Worm (Caenorhabditis elegans) whole organism, L2 larva: ENCODE results near the gene K07D4.4.

ENCODE experiments used
- C34F6.9 ChIP-seq: fragments of 150-350 bp; optimal IDR thresholded peaks from 2 replicates; lab custom pipeline; 2014; ENCODE audit warnings: missing biosample characterization, missing genetic modification characterization
- F13H6.1 ChIP-seq: sonication (generic microtip); optimal IDR thresholded peaks from 2 replicates; lab custom pipeline; 2016; ENCODE audit warnings: missing genetic modification characterization, missing compliant biosample characterization
- Y55F3AM.14 ChIP-seq: fragments of 200-800 bp; sonication (Bioruptor generic); optimal IDR thresholded peaks from 2 replicates; lab custom pipeline; 2018; ENCODE audit warnings: mild to moderate bottlenecking, missing genetic modification characterization, missing compliant biosample characterization
- ZK546.5 ChIP-seq: sonication (generic microtip); optimal IDR thresholded peaks from 2 replicates; lab custom pipeline; 2017; ENCODE audit warnings: missing biosample characterization, missing genetic modification characterization
- blmp-1 ChIP-seq: sonication (generic microtip); optimal IDR thresholded peaks from 2 replicates; lab custom pipeline; 2017; ENCODE audit warnings: missing genetic modification characterization, mild to moderate bottlenecking, missing compliant biosample characterization, antibody characterized with exemption, moderate library complexity; ENCODE audit not compliant: insufficient read depth
- ceh-82 ChIP-seq: fragments of 150-350 bp; optimal IDR thresholded peaks from 2 replicates; lab custom pipeline; 2014; ENCODE audit warnings: missing biosample characterization, missing genetic modification characterization
- crh-2 ChIP-seq: sonication (generic microtip); optimal IDR thresholded peaks from 2 replicates; lab custom pipeline; 2017; ENCODE audit warnings: missing biosample characterization, missing genetic modification characterization
- dmd-4 ChIP-seq: sonication (generic microtip); optimal IDR thresholded peaks from 2 replicates; lab custom pipeline; 2017; ENCODE audit warnings: missing biosample characterization, missing genetic modification characterization
- egl-27 ChIP-seq: sonication (generic microtip); optimal IDR thresholded peaks from 3 replicates; lab custom pipeline; 2017; ENCODE audit warnings: missing biosample characterization, missing genetic modification reagents, missing genetic modification characterization
- elt-1 ChIP-seq: fragments of 150-350 bp; optimal IDR thresholded peaks from 2 replicates; lab custom pipeline; 2014; ENCODE audit warnings: missing biosample characterization, missing genetic modification characterization
- fos-1 ChIP-seq: fragments of 150-350 bp; optimal IDR thresholded peaks from 2 replicates; lab custom pipeline; 2014; ENCODE audit warnings: missing biosample characterization, missing genetic modification characterization
- gmeb-1 ChIP-seq: fragments of 150-350 bp; optimal IDR thresholded peaks from 2 replicates; lab custom pipeline; 2014; ENCODE audit warnings: missing biosample characterization, missing genetic modification characterization
- lin-13 ChIP-seq: fragments of 150-350 bp; optimal IDR thresholded peaks from 2 replicates; lab custom pipeline; 2014; ENCODE audit warnings: missing biosample characterization, missing genetic modification reagents, missing genetic modification characterization
- lin-39 ChIP-seq: fragments of 150-350 bp; optimal IDR thresholded peaks from 2 replicates; lab custom pipeline; 2014; ENCODE audit warnings: missing biosample characterization, missing genetic modification reagents, missing genetic modification characterization
- lsy-2 ChIP-seq, 2 experiments: fragments of 150-350 bp in 1 of 2; sonication (generic microtip) in 1 of 2; optimal IDR thresholded peaks; 2 replicates each; lab custom pipeline; 2014 to 2017; ENCODE audit warnings: missing biosample characterization in 2 of 2, missing genetic modification characterization in 2 of 2
- mab-5 ChIP-seq: fragments of 150-350 bp; optimal IDR thresholded peaks from 2 replicates; lab custom pipeline; 2014; ENCODE audit warnings: missing biosample characterization, missing genetic modification characterization
- mbf-1 ChIP-seq: sonication (generic microtip); optimal IDR thresholded peaks from 2 replicates; lab custom pipeline; 2017; ENCODE audit warnings: missing biosample characterization, missing genetic modification characterization
- mdl-1 ChIP-seq, 2 experiments: fragments of 150-350 bp in 1 of 2; sonication (generic microtip) in 1 of 2; optimal IDR thresholded peaks; 2 replicates each; lab custom pipeline; 2017; ENCODE audit warnings: missing biosample characterization in 2 of 2, missing genetic modification characterization in 2 of 2
- nhr-10 ChIP-seq: sonication (generic microtip); optimal IDR thresholded peaks from 2 replicates; lab custom pipeline; 2017; ENCODE audit warnings: missing biosample characterization, missing genetic modification characterization
- nhr-129 ChIP-seq: fragments of 150-350 bp; optimal IDR thresholded peaks from 2 replicates; lab custom pipeline; 2014; ENCODE audit warnings: missing biosample characterization, missing genetic modification characterization
- nhr-21 ChIP-seq: fragments of 150-350 bp; optimal IDR thresholded peaks from 2 replicates; lab custom pipeline; 2014; ENCODE audit warnings: missing biosample characterization, missing genetic modification characterization
- nhr-23 ChIP-seq: fragments of 150-350 bp; optimal IDR thresholded peaks from 2 replicates; lab custom pipeline; 2014; ENCODE audit warnings: missing biosample characterization, missing genetic modification reagents, missing genetic modification characterization
- nhr-25 ChIP-seq: fragments of 150-350 bp; sonication (generic microtip); optimal IDR thresholded peaks from 3 replicates; lab custom pipeline; 2014; ENCODE audit warnings: missing biosample characterization, missing genetic modification characterization
- nhr-6 ChIP-seq: fragments of 150-350 bp; optimal IDR thresholded peaks from 2 replicates; lab custom pipeline; 2014; ENCODE audit warnings: missing biosample characterization, missing genetic modification characterization
- nhr-77 ChIP-seq: fragments of 150-350 bp; optimal IDR thresholded peaks from 2 replicates; lab custom pipeline; 2014; ENCODE audit warnings: missing biosample characterization, missing genetic modification characterization
- peb-1 ChIP-seq: fragments of 150-350 bp; optimal IDR thresholded peaks from 2 replicates; lab custom pipeline; 2014; ENCODE audit warnings: missing biosample characterization, missing genetic modification characterization
- sem-4 ChIP-seq: fragments of 150-350 bp; optimal IDR thresholded peaks from 2 replicates; lab custom pipeline; 2014; ENCODE audit warnings: missing biosample characterization, missing genetic modification reagents, missing genetic modification characterization
- skn-1 ChIP-seq: sonication (generic microtip); optimal IDR thresholded peaks from 2 replicates; lab custom pipeline; 2017; ENCODE audit warnings: missing biosample characterization, missing genetic modification characterization
- sma-3 ChIP-seq: sonication (generic microtip); optimal IDR thresholded peaks from 2 replicates; lab custom pipeline; 2016; ENCODE audit warnings: missing genetic modification reagents, missing genetic modification characterization, missing compliant biosample characterization
- sma-9 ChIP-seq, 2 experiments: fragments of 150-350 bp in 1 of 2; sonication (generic microtip) in 1 of 2; optimal IDR thresholded peaks; 2 replicates each; lab custom pipeline; 2014 to 2016; ENCODE audit warnings: missing genetic modification characterization in 2 of 2, mild to moderate bottlenecking in 1 of 2, missing biosample characterization in 1 of 2, missing compliant biosample characterization in 1 of 2, missing genetic modification reagents in 1 of 2, moderate library complexity in 1 of 2
- snpc-4 ChIP-seq: fragments of 150-350 bp; optimal IDR thresholded peaks from 2 replicates; lab custom pipeline; 2014; ENCODE audit warnings: missing biosample characterization, missing genetic modification characterization
- unc-39 ChIP-seq: fragments of 150-350 bp; optimal IDR thresholded peaks from 2 replicates; lab custom pipeline; 2014; ENCODE audit warnings: missing biosample characterization, missing genetic modification characterization
- unc-55 ChIP-seq: fragments of 150-350 bp; sonication (generic microtip); optimal IDR thresholded peaks from 3 replicates; lab custom pipeline; 2014; ENCODE audit warnings: missing biosample characterization, missing genetic modification reagents, missing genetic modification characterization
- unc-62 ChIP-seq: fragments of 150-350 bp; optimal IDR thresholded peaks from 2 replicates; lab custom pipeline; 2014; ENCODE audit warnings: missing biosample characterization, missing genetic modification reagents, missing genetic modification characterization
- zag-1 ChIP-seq: fragments of 150-350 bp; optimal IDR thresholded peaks from 2 replicates; lab custom pipeline; 2014; ENCODE audit warnings: missing biosample characterization, missing genetic modification characterization
- ztf-1 ChIP-seq: fragments of 200-800 bp; sonication (Bioruptor generic); conservative IDR thresholded peaks from 2 replicates; pipeline ENCODE4 v1.3.6; 2022; ENCODE audit warnings: missing genetic modification characterization, missing compliant biosample characterization
- ztf-11 ChIP-seq: sonication (generic microtip); optimal IDR thresholded peaks from 2 replicates; lab custom pipeline; 2017; ENCODE audit warnings: missing biosample characterization, missing genetic modification characterization
- ztf-4 ChIP-seq: fragments of 150-350 bp; optimal IDR thresholded peaks from 2 replicates; lab custom pipeline; 2014; ENCODE audit warnings: missing biosample characterization, missing genetic modification characterization

Gene K07D4.4

ce11 chrII:4032293-4032692, at the start of gene K07D4.4:
Gene K07D4.4 (minus strand): TSS chrII:4032393.
- TF ChIP-seq mbf-1 (tag; lab: Kevin White, UChicago) = no peak
- TF ChIP-seq Y55F3AM.14 (GFP tag; lab: Kevin White, UChicago) = no peak
- no peak for TF ChIP-seq gmeb-1 (tag; lab: Kevin White, UChicago)
- no peak for TF ChIP-seq ceh-82 (tag; lab: Kevin White, UChicago)
- no peak for TF ChIP-seq nhr-23 (tag; lab: Kevin White, UChicago)
- TF ChIP-seq nhr-21 (tag; lab: Kevin White, UChicago) = no peak
- no peak for TF ChIP-seq sma-9 (GFP tag; optimal IDR thresholded peaks at IDR 0.05; lab: Kevin White, UChicago)
- TF ChIP-seq sma-9 (tag; optimal IDR thresholded peaks at IDR 0.05; lab: Kevin White, UChicago) = no peak
- no peak for TF ChIP-seq ztf-1 (GFP tag; lab: Robert Waterston, UW)
- no peak for TF ChIP-seq sem-4
- TF ChIP-seq snpc-4 = no peak
- no peak for TF ChIP-seq F13H6.1 (tag; lab: Kevin White, UChicago)
- TF ChIP-seq nhr-129 (tag; lab: Kevin White, UChicago) = no peak
- TF ChIP-seq, all 48 proteins: peak for 0

ce11 chrII:4081891-4082290, 49.7 kb upstream of the K07D4.4 start:
- TF ChIP-seq fos-1 (tag; lab: Kevin White, UChicago) = no peak
- no peak for TF ChIP-seq peb-1 (tag; lab: Kevin White, UChicago)
- TF ChIP-seq crh-2 (tag; lab: Kevin White, UChicago) = no peak
- TF ChIP-seq sem-4 = no peak
- TF ChIP-seq elt-1 (tag; lab: Kevin White, UChicago) = no peak
- TF ChIP-seq C34F6.9 (tag; lab: Kevin White, UChicago) = no peak
- no peak for TF ChIP-seq unc-55 (GFP tag; lab: Kevin White, UChicago)
- no peak for TF ChIP-seq nhr-77 (tag; lab: Kevin White, UChicago)
- no peak for TF ChIP-seq egl-27 (tag; lab: Kevin White, UChicago)
- TF ChIP-seq unc-62 (GFP tag; lab: Kevin White, UChicago) = no peak
- TF ChIP-seq ztf-11 = no peak
- TF ChIP-seq snpc-4 = no peak
- TF ChIP-seq mdl-1 (tag; optimal IDR thresholded peaks at IDR 0.05; lab: Kevin White, UChicago) = no peak
- TF ChIP-seq sma-3 (GFP tag; lab: Kevin White, UChicago) = no peak
- no peak for TF ChIP-seq nhr-6 (tag; lab: Kevin White, UChicago)

ce11 chrII:4081141-4081540, 48.9 kb upstream of the K07D4.4 start:
- TF ChIP-seq sem-4 = no peak
- TF ChIP-seq gmeb-1 (tag; lab: Kevin White, UChicago) = no peak
- TF ChIP-seq dmd-4 = no peak
- no peak for TF ChIP-seq F13H6.1 (tag; lab: Kevin White, UChicago)
- no peak for TF ChIP-seq mdl-1 (tag; optimal IDR thresholded peaks at IDR 0.05; lab: Kevin White, UChicago)
- TF ChIP-seq ZK546.5 (tag; lab: Kevin White, UChicago) = no peak
- TF ChIP-seq crh-2 (tag; lab: Kevin White, UChicago) = no peak
- TF ChIP-seq lin-39 (tag; lab: Kevin White, UChicago) = no peak
- TF ChIP-seq nhr-77 (tag; lab: Kevin White, UChicago) = no peak
- TF ChIP-seq ztf-4 (tag; lab: Kevin White, UChicago) = no peak
- TF ChIP-seq mbf-1 (tag; lab: Kevin White, UChicago) = no peak
- no peak for TF ChIP-seq lin-13 (GFP tag; lab: Kevin White, UChicago)
- no peak for TF ChIP-seq skn-1 (tag; lab: Kevin White, UChicago)
- no peak for TF ChIP-seq unc-39 (tag; lab: Kevin White, UChicago)
- no peak for TF ChIP-seq nhr-21 (tag; lab: Kevin White, UChicago)

ce11 chrII:4074710-4075109, 42.5 kb upstream of the K07D4.4 start:
- TF ChIP-seq nhr-129 (tag; lab: Kevin White, UChicago) = no peak
- TF ChIP-seq egl-27 (tag; lab: Kevin White, UChicago) = no peak
- TF ChIP-seq lin-39 (tag; lab: Kevin White, UChicago) = no peak
- no peak for TF ChIP-seq nhr-77 (tag; lab: Kevin White, UChicago)
- TF ChIP-seq nhr-21 (tag; lab: Kevin White, UChicago) = no peak
- TF ChIP-seq lsy-2 (tag; optimal IDR thresholded peaks at IDR 0.05; lab: Kevin White, UChicago) = no peak
- TF ChIP-seq mbf-1 (tag; lab: Kevin White, UChicago) = no peak
- no peak for TF ChIP-seq sem-4
- no peak for TF ChIP-seq Y55F3AM.14 (GFP tag; lab: Kevin White, UChicago)
- TF ChIP-seq ceh-82 (tag; lab: Kevin White, UChicago) = no peak
- TF ChIP-seq unc-62 (GFP tag; lab: Kevin White, UChicago) = no peak
- no peak for TF ChIP-seq blmp-1
- TF ChIP-seq ztf-11 = no peak
- no peak for TF ChIP-seq ZK546.5 (tag; lab: Kevin White, UChicago)
- no peak for TF ChIP-seq mab-5 (tag; lab: Kevin White, UChicago)
- no peak for TF ChIP-seq lin-13 (GFP tag; lab: Kevin White, UChicago)
- no peak for TF ChIP-seq nhr-10 (tag; lab: Kevin White, UChicago)
- no peak for TF ChIP-seq sma-3 (GFP tag; lab: Kevin White, UChicago)
- no peak for TF ChIP-seq nhr-25 (tag; lab: Kevin White, UChicago)
- no peak for TF ChIP-seq zag-1
